Worm (Caenorhabditis elegans) whole organism, late embryonic: ENCODE measurements around the gene H35N09.2.

ENCODE experiments used
- K09A11.1 ChIP-seq: sonication (generic microtip); optimal IDR thresholded peaks from 2 replicates; lab custom pipeline; 2017; ENCODE audit warnings: antibody characterized with exemption, mild to moderate bottlenecking, missing genetic modification characterization, missing compliant biosample characterization; ENCODE audit not compliant: insufficient read depth
- ama-1 ChIP-seq: fragments of 150-350 bp; optimal IDR thresholded peaks from 2 replicates; lab custom pipeline; 2014
- ceh-2 ChIP-seq: sonication (generic microtip); optimal IDR thresholded peaks from 2 replicates; lab custom pipeline; 2016; ENCODE audit warnings: missing genotype, missing genetic modification characterization, missing compliant biosample characterization
- ceh-24 ChIP-seq: sonication (generic microtip); optimal IDR thresholded peaks from 2 replicates; lab custom pipeline; 2016; ENCODE audit warnings: mild to moderate bottlenecking, missing genetic modification characterization, missing compliant biosample characterization
- fax-1 ChIP-seq: sonication (generic microtip); optimal IDR thresholded peaks from 2 replicates; lab custom pipeline; 2016; ENCODE audit warnings: missing genotype, missing genetic modification characterization, missing compliant biosample characterization
- fkh-10 ChIP-seq: fragments of 150-350 bp; optimal IDR thresholded peaks from 2 replicates; lab custom pipeline; 2014; ENCODE audit warnings: missing biosample characterization, missing genetic modification reagents, missing genetic modification characterization
- nfya-1 ChIP-seq: sonication (generic microtip); optimal IDR thresholded peaks from 2 replicates; lab custom pipeline; 2017; ENCODE audit warnings: missing genetic modification characterization, mild to moderate bottlenecking, missing compliant biosample characterization, antibody characterized with exemption, moderate library complexity
- nhr-11 ChIP-seq: fragments of 150-350 bp; optimal IDR thresholded peaks from 2 replicates; lab custom pipeline; 2014; ENCODE audit warnings: missing biosample characterization, missing genetic modification characterization
- pha-2 ChIP-seq: sonication (generic microtip); optimal IDR thresholded peaks from 2 replicates; lab custom pipeline; 2017; ENCODE audit warnings: mild to moderate bottlenecking, missing genetic modification characterization, missing compliant biosample characterization
- pqm-1 ChIP-seq: sonication (generic microtip); optimal IDR thresholded peaks from 2 replicates; lab custom pipeline; 2016; ENCODE audit warnings: missing genetic modification characterization, missing compliant biosample characterization
- rnt-1 ChIP-seq: sonication (generic microtip); optimal IDR thresholded peaks from 2 replicates; lab custom pipeline; 2016; ENCODE audit warnings: missing genetic modification characterization, missing compliant biosample characterization

DNA sequence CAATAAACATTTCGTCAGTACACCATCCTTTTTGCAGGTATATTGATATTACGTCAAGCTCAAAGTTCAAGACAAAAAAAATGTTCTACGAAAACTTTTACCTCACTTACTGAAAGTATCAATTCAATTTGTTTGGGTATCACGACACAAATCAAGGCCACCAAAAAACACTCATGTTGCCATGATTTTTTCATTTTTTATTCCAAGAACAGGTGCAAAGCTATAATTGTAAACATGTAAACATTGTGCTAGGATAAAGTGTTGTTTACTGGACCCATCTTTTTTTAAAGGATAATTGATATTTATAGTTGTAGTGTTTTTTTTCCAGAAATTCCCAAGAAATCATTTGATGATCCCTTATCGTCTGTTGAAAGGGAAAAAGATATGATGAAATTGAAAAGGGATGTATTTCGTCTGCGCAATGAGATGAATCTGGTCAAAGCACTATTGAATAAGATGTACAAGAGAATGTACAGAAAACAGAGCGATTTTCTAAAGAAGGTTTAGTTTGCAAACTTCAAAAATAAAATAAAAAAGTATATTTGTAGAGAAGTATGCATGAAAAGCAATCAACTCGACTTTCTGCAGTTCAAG, 22.0 kb downstream of the H35N09.2 start:
- TF ChIP-seq fkh-10 (GFP tag; lab: Kevin White, UChicago) (no peak), ceh-24 (no peak), ceh-2 (no peak), pqm-1 (tag; lab: Kevin White, UChicago) (no peak), rnt-1 (no peak), fax-1 (tag; lab: Kevin White, UChicago) (no peak), nhr-11 (tag; lab: Kevin White, UChicago) (no peak), pha-2 (tag; lab: Kevin White, UChicago) (no peak), ama-1 (lab: Kevin White, UChicago) (no peak), K09A11.1 (no peak), nfya-1 (no peak)
